Fruit fly (Drosophila melanogaster): ENCODE measurements around the gene CG43248.

The CG43248 gene

DNA sequence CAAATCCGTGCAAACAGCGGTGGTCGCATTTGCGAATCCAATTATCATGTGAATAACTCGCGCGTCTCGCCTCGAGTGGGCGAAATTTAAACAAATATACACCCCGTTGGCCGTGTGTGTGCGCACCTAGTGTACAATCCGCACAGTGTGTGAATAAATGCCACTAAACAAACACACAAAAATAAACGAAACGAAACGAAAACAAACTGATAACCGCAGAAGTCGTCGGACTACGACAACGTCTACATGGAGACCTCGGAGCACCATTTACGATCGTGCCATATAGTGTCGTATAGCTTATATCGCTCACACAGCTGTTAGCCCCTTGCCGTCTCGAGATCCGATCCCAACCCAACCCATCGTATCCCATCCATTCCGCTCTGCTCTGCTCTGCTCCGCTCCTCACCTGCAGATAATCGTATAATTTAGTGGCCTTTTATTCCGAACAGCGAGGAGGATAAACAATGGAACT is 35.2 kb upstream of the CG43248 start (continued):
- TF ChIP-seq net (GFP tag; optimal IDR thresholded peaks at IDR 0.05), result no peak
- TF ChIP-seq cyc (GFP tag; optimal IDR thresholded peaks at IDR 0.05), result no peak
- no peak for TF ChIP-seq CG6808 (GFP tag; optimal IDR thresholded peaks at IDR 0.05)
- TF ChIP-seq Ets21C (GFP tag; optimal IDR thresholded peaks at IDR 0.05), result no peak
- TF ChIP-seq CG6163 (GFP tag; IDR thresholded peaks at IDR 0.05), result peak; percentile 61; the same call in 2 of the 3 replicates
- TF ChIP-seq CG8119 (GFP tag; IDR thresholded peaks at IDR 0.05), result no peak
- TF ChIP-seq ss (GFP tag; optimal IDR thresholded peaks at IDR 0.05), result peak in 1 of 2 experiments; percentile 32
- TF ChIP-seq Gug (GFP tag; IDR thresholded peaks at IDR 0.05), result no peak
- no peak for TF ChIP-seq fd59A (GFP tag; optimal IDR thresholded peaks at IDR 0.05)
- no peak for TF ChIP-seq CG31627 (GFP tag; optimal IDR thresholded peaks at IDR 0.05)

DNA sequence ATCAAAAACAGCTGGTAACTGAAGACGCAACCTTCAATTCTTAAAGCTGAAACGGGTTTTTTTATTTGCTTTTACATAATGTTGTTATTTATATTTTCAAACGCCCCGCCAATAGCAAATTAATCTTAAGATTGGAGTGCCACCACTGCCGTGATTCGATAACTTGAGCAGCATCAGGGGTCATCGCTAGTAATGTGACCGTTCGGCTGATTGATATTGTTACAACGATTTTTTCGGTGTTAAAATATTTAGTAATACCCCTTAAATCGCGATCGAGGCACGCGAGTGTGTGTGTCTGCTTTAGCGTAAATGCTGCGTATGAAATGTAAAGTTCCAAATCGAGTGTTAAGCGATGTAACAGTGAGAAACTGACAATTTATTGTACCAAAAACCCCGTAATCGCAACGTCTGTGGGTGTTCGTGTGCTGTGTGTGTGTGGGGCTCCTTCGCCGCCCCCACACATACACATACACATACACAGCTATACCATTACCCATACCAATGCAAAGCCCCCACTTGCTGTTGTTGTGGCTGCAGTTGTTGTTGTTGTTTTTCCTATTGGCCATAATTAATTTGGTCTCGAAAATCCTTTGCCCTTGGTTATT is 34.7 kb upstream of the CG43248 start, which contains the start of gene dop:
Gene dop (plus strand): TSS at position 185 of the 605 bp plus-strand sequence.
- TF ChIP-seq CG4318 (GFP tag; optimal IDR thresholded peaks at IDR 0.05), result no peak
- TF ChIP-seq CG8319 (GFP tag; optimal IDR thresholded peaks at IDR 0.05), result no peak
- TF ChIP-seq dac (GFP tag; optimal IDR thresholded peaks at IDR 0.05), result no peak
- TF ChIP-seq CG10631 (GFP tag; optimal IDR thresholded peaks at IDR 0.05), result peak; percentile 0
- no peak for TF ChIP-seq dsx (GFP tag; optimal IDR thresholded peaks at IDR 0.05; ENCODE audit: poor library complexity, severe bottlenecking)
- peak; percentile 36 for TF ChIP-seq achi (GFP tag; optimal IDR thresholded peaks at IDR 0.05)
- TF ChIP-seq CG8119 (GFP tag; IDR thresholded peaks at IDR 0.05), result no peak
- no peak for TF ChIP-seq Met (GFP tag; optimal IDR thresholded peaks at IDR 0.05)
- TF ChIP-seq CG31627 (GFP tag; optimal IDR thresholded peaks at IDR 0.05), result peak; percentile 49
- TF ChIP-seq Hr39 (GFP tag; optimal IDR thresholded peaks at IDR 0.05), result peak; percentile 12
- no peak for TF ChIP-seq Hr4 (GFP tag; optimal IDR thresholded peaks at IDR 0.05)
- no peak for TF ChIP-seq Blimp-1 (GFP tag; optimal IDR thresholded peaks at IDR 0.05)
- TF ChIP-seq esn (GFP tag; optimal IDR thresholded peaks at IDR 0.05), result peak; percentile 37
- TF ChIP-seq salr (GFP tag; optimal IDR thresholded peaks at IDR 0.05), result no peak
- TF ChIP-seq cyc (GFP tag; optimal IDR thresholded peaks at IDR 0.05), result peak; percentile 28
- no peak for TF ChIP-seq CG6854 (GFP tag; optimal IDR thresholded peaks at IDR 0.05)
- TF ChIP-seq svp (GFP tag), result peak; percentile 75
- TF ChIP-seq Hr38 (GFP tag; optimal IDR thresholded peaks at IDR 0.05), result no peak
- peak; percentile 35 for TF ChIP-seq acj6 (GFP tag; optimal IDR thresholded peaks at IDR 0.05)
- peak; percentile 4 for TF ChIP-seq net (GFP tag; optimal IDR thresholded peaks at IDR 0.05)
- no peak for TF ChIP-seq CG6792 (GFP tag; optimal IDR thresholded peaks at IDR 0.05)
- peak; percentile 9; the same call in 1 of the 3 replicates for TF ChIP-seq CG6163 (GFP tag; IDR thresholded peaks at IDR 0.05)
- TF ChIP-seq CG16779 (tag; optimal IDR thresholded peaks at IDR 0.05), result no peak
- peak in 1 of 2 experiments; percentile 4 for TF ChIP-seq ss (GFP tag; optimal IDR thresholded peaks at IDR 0.05)
- TF ChIP-seq vri (GFP tag; optimal IDR thresholded peaks at IDR 0.05), result peak; percentile 58
- peak; percentile 34 for TF ChIP-seq lz (GFP tag; optimal IDR thresholded peaks at IDR 0.05)
- no peak for TF ChIP-seq fd85E (GFP tag; optimal IDR thresholded peaks at IDR 0.05)
- peak; percentile 11 for TF ChIP-seq topi (GFP tag; optimal IDR thresholded peaks at IDR 0.05)
- TF ChIP-seq pdm3 (GFP tag; optimal IDR thresholded peaks at IDR 0.05), result no peak
- no peak for TF ChIP-seq fd59A (GFP tag; optimal IDR thresholded peaks at IDR 0.05)
- no peak for TF ChIP-seq fkh (GFP tag; optimal IDR thresholded peaks at IDR 0.05)
- TF ChIP-seq CG3032 (tag; optimal IDR thresholded peaks at IDR 0.05), result peak; percentile 14
- TF ChIP-seq CG15336 (GFP tag; IDR thresholded peaks at IDR 0.05), result 0 out of 2 replicates have a peak, but pooled peaks have one; percentile 16
- peak; percentile 25 for TF ChIP-seq Sox14 (GFP tag; optimal IDR thresholded peaks at IDR 0.05)
- peak; percentile 15 for TF ChIP-seq Smox (GFP tag; optimal IDR thresholded peaks at IDR 0.05)
- no peak for TF ChIP-seq CG3919 (GFP tag; optimal IDR thresholded peaks at IDR 0.05)
- no peak for TF ChIP-seq Gug (GFP tag; IDR thresholded peaks at IDR 0.05)
- TF ChIP-seq Ets21C (GFP tag; optimal IDR thresholded peaks at IDR 0.05), result peak; percentile 20
- no peak for TF ChIP-seq Eip75B (GFP tag; optimal IDR thresholded peaks at IDR 0.05)
- TF ChIP-seq Eip78C (GFP tag), result peak; percentile 70
- TF ChIP-seq CG9139 (GFP tag; optimal IDR thresholded peaks at IDR 0.05), result no peak
- TF ChIP-seq Eip93F (GFP tag; optimal IDR thresholded peaks at IDR 0.05), result no peak

Data from whole organism, prepupa.